Worm (Caenorhabditis elegans) whole organism, L4 larva: ENCODE measurements around the gene ttr-27.

ENCODE experiments used
- D1046.2 ChIP-seq: fragments of 200-800 bp; sonication (Bioruptor generic); IDR thresholded peaks from 2 replicates; pipeline ENCODE4 v1.3.6; 2022; ENCODE audit warnings: missing genetic modification characterization, missing compliant biosample characterization
- F49E8.2 ChIP-seq: sonication (generic microtip); optimal IDR thresholded peaks from 2 replicates; lab custom pipeline; 2016; ENCODE audit warnings: missing compliant biosample characterization, mild to moderate bottlenecking, missing genetic modification characterization, borderline replicate concordance
- R02D3.7 ChIP-seq: fragments of 150-350 bp; sonication (generic microtip); optimal IDR thresholded peaks from 3 replicates; lab custom pipeline; 2014; ENCODE audit warnings: missing biosample characterization, missing genetic modification characterization
- T20F7.1 ChIP-seq: fragments of 200-800 bp; sonication (Bioruptor generic); optimal IDR thresholded peaks from 2 replicates; lab custom pipeline; 2018; ENCODE audit warnings: mild to moderate bottlenecking, missing genetic modification characterization, missing compliant biosample characterization
- Y105C5A.15 ChIP-seq: fragments of 200-800 bp; sonication (Bioruptor generic); IDR thresholded peaks from 2 replicates; pipeline ENCODE4 v1.3.6; 2022; ENCODE audit warnings: missing genetic modification characterization, missing compliant biosample characterization
- Y75B8A.6 ChIP-seq: fragments of 200-800 bp; sonication (Bioruptor generic); IDR thresholded peaks from 2 replicates; pipeline ENCODE4 v1.3.6; 2022; ENCODE audit warnings: missing genetic modification reagents, missing genetic modification characterization, missing compliant biosample characterization
- aha-1 ChIP-seq: fragments of 150-350 bp; peaks from one replicate; lab custom pipeline; 2014; ENCODE audit warnings: missing biosample characterization, missing genetic modification characterization
- ama-1 ChIP-seq: fragments of 150-350 bp; optimal IDR thresholded peaks from 2 replicates; lab custom pipeline; 2014; ENCODE audit warnings: inconsistent platforms, mixed read lengths
- attf-4 ChIP-seq: sonication (generic microtip); optimal IDR thresholded peaks from 3 replicates; lab custom pipeline; 2017; ENCODE audit warnings: missing biosample characterization, missing genetic modification characterization
- ceh-44 ChIP-seq: fragments of 200-800 bp; sonication (Bioruptor generic); IDR thresholded peaks from 2 replicates; pipeline ENCODE4 v1.3.6; 2022; ENCODE audit warnings: missing genetic modification reagents, missing genetic modification characterization, missing compliant biosample characterization
- ceh-62 ChIP-seq: sonication (generic microtip); optimal IDR thresholded peaks from 2 replicates; lab custom pipeline; 2017; ENCODE audit warnings: missing biosample characterization, missing genetic modification characterization
- ces-1 ChIP-seq: fragments of 150-350 bp; sonication (generic microtip); optimal IDR thresholded peaks from 4 replicates; lab custom pipeline; 2014; ENCODE audit warnings: missing biosample characterization, missing genetic modification reagents, missing genetic modification characterization
- daf-12 ChIP-seq: fragments of 150-350 bp; optimal IDR thresholded peaks from 2 replicates; lab custom pipeline; 2014; ENCODE audit warnings: missing biosample characterization, missing genetic modification reagents, missing genetic modification characterization
- daf-16 ChIP-seq, 3 experiments: sonication (generic microtip); optimal IDR thresholded peaks; 2 replicates each; lab custom pipeline; 2016 to 2017; ENCODE audit warnings: missing genetic modification characterization in 3 of 3, missing genetic modification reagents in 3 of 3, mild to moderate bottlenecking in 2 of 3, missing compliant biosample characterization in 2 of 3, missing biosample characterization in 1 of 3, moderate library complexity in 1 of 3
- dmd-9 ChIP-seq: fragments of 200-800 bp; sonication (Bioruptor generic); IDR thresholded peaks from 2 replicates; pipeline ENCODE4 v1.3.6; 2022; ENCODE audit warnings: missing genetic modification reagents, missing genetic modification characterization, missing compliant biosample characterization
- duxl-1 ChIP-seq: sonication (generic microtip); optimal IDR thresholded peaks from 2 replicates; lab custom pipeline; 2016; ENCODE audit warnings: mild to moderate bottlenecking, missing genetic modification characterization, moderate library complexity, missing compliant biosample characterization; ENCODE audit not compliant: poor library complexity
- egl-27 ChIP-seq: sonication (generic microtip); optimal IDR thresholded peaks from 3 replicates; lab custom pipeline; 2017; ENCODE audit warnings: missing biosample characterization, missing genetic modification reagents, missing genetic modification characterization
- egl-43 ChIP-seq: fragments of 200-800 bp; sonication (Bioruptor generic); IDR thresholded peaks from 2 replicates; pipeline ENCODE4 v1.3.6; 2022; ENCODE audit warnings: missing genetic modification reagents, missing genetic modification characterization, missing compliant biosample characterization
- fkh-10 ChIP-seq: fragments of 150-350 bp; optimal IDR thresholded peaks from 2 replicates; lab custom pipeline; 2014; ENCODE audit warnings: missing biosample characterization, missing genetic modification reagents, missing genetic modification characterization
- fos-1 ChIP-seq: fragments of 150-350 bp; optimal IDR thresholded peaks from 2 replicates; lab custom pipeline; 2014; ENCODE audit warnings: missing biosample characterization, missing genetic modification characterization
- hif-1 ChIP-seq, 2 experiments: sonication (generic microtip); optimal IDR thresholded peaks; 2 replicates each; lab custom pipeline; 2016 to 2017; ENCODE audit warnings: missing compliant biosample characterization in 2 of 2, missing genetic modification characterization in 2 of 2, missing genetic modification reagents in 2 of 2, missing genotype in 2 of 2, mild to moderate bottlenecking in 1 of 2
- hlh-11 ChIP-seq: fragments of 200-800 bp; sonication (Bioruptor generic); optimal IDR thresholded peaks from 2 replicates; lab custom pipeline; 2018; ENCODE audit warnings: mild to moderate bottlenecking, missing genetic modification characterization, missing compliant biosample characterization
- hmg-1.1 ChIP-seq: fragments of 200-800 bp; sonication (Bioruptor generic); IDR thresholded peaks from 2 replicates; pipeline ENCODE4 v1.3.6; 2022; ENCODE audit warnings: missing genetic modification reagents, missing genetic modification characterization, missing compliant biosample characterization
- jun-1 ChIP-seq: fragments of 150-350 bp; optimal IDR thresholded peaks from 2 replicates; lab custom pipeline; 2014; ENCODE audit warnings: missing biosample characterization, missing genetic modification reagents, missing genetic modification characterization
- lim-7 ChIP-seq: fragments of 200-800 bp; sonication (Bioruptor generic); IDR thresholded peaks from 2 replicates; pipeline ENCODE4 v1.3.6; 2022; ENCODE audit warnings: missing genetic modification characterization, missing compliant biosample characterization
- lin-15B ChIP-seq: fragments of 150-350 bp; sonication (generic microtip); optimal IDR thresholded peaks from 3 replicates; lab custom pipeline; 2014; ENCODE audit warnings: missing biosample characterization, missing genetic modification characterization
- lin-38 ChIP-seq: fragments of 200-800 bp; sonication (Bioruptor generic); IDR thresholded peaks from 2 replicates; pipeline ENCODE4 v1.3.6; 2022; ENCODE audit warnings: missing genetic modification reagents, missing genetic modification characterization, missing compliant biosample characterization
- lin-39 ChIP-seq: fragments of 150-350 bp; optimal IDR thresholded peaks from 2 replicates; lab custom pipeline; 2014; ENCODE audit warnings: missing biosample characterization, missing genetic modification reagents, missing genetic modification characterization
- lir-3 ChIP-seq: sonication (generic microtip); optimal IDR thresholded peaks from 2 replicates; lab custom pipeline; 2016; ENCODE audit warnings: mild to moderate bottlenecking, missing genetic modification characterization, missing compliant biosample characterization
- lsy-2 ChIP-seq, 2 experiments: fragments of 150-350 bp in 1 of 2; sonication (generic microtip) in 1 of 2; optimal IDR thresholded peaks; 2 replicates each; lab custom pipeline; 2014 to 2017; ENCODE audit warnings: missing biosample characterization in 2 of 2, missing genetic modification characterization in 2 of 2
- madf-9 ChIP-seq: fragments of 200-800 bp; sonication (Bioruptor generic); conservative IDR thresholded peaks from 2 replicates; pipeline ENCODE4 v1.3.6; 2022; ENCODE audit warnings: missing genetic modification reagents, missing genetic modification characterization, missing compliant biosample characterization
- mdl-1 ChIP-seq, 2 experiments: fragments of 150-350 bp in 1 of 2; sonication (generic microtip) in 1 of 2; optimal IDR thresholded peaks; 2 replicates each; lab custom pipeline; 2014 to 2017; ENCODE audit warnings: missing biosample characterization in 2 of 2, missing genetic modification characterization in 2 of 2
- mep-1 ChIP-seq: fragments of 150-350 bp; sonication (generic microtip); optimal IDR thresholded peaks from 3 replicates; lab custom pipeline; 2014; ENCODE audit warnings: missing biosample characterization, missing genetic modification characterization
- mes-2 ChIP-seq: sonication (generic microtip); optimal IDR thresholded peaks from 2 replicates; lab custom pipeline; 2016; ENCODE audit warnings: missing genotype, mild to moderate bottlenecking, missing genetic modification characterization, missing compliant biosample characterization; ENCODE audit not compliant: poor library complexity, severe bottlenecking
- mxl-3 ChIP-seq: fragments of 200-800 bp; sonication (Bioruptor generic); optimal IDR thresholded peaks from 2 replicates; lab custom pipeline; 2018; ENCODE audit warnings: mild to moderate bottlenecking, missing genetic modification characterization, missing compliant biosample characterization
- nhr-10 ChIP-seq: fragments of 150-350 bp; optimal IDR thresholded peaks from 2 replicates; lab custom pipeline; 2014; ENCODE audit warnings: missing biosample characterization, missing genetic modification characterization
- nhr-102 ChIP-seq: sonication (generic microtip); optimal IDR thresholded peaks from 2 replicates; lab custom pipeline; 2016; ENCODE audit warnings: mild to moderate bottlenecking, missing genetic modification characterization, moderate library complexity, missing compliant biosample characterization
- nhr-111 ChIP-seq: fragments of 200-800 bp; sonication (Bioruptor generic); optimal IDR thresholded peaks from 2 replicates; lab custom pipeline; 2018; ENCODE audit warnings: mild to moderate bottlenecking, missing genetic modification characterization, missing compliant biosample characterization
- nhr-25 ChIP-seq: sonication (generic microtip); optimal IDR thresholded peaks from 2 replicates; lab custom pipeline; 2017; ENCODE audit warnings: missing genetic modification characterization, mild to moderate bottlenecking, missing compliant biosample characterization, antibody characterized with exemption, moderate library complexity, borderline replicate concordance; ENCODE audit not compliant: insufficient read depth
- nhr-42 ChIP-seq: fragments of 200-800 bp; sonication (Bioruptor generic); IDR thresholded peaks from 2 replicates; pipeline ENCODE4 v1.3.6; 2022; ENCODE audit warnings: missing genetic modification characterization, missing compliant biosample characterization
- nhr-6 ChIP-seq: fragments of 150-350 bp; optimal IDR thresholded peaks from 2 replicates; lab custom pipeline; 2014; ENCODE audit warnings: missing biosample characterization, missing genetic modification characterization
- nhr-77 ChIP-seq: fragments of 150-350 bp; optimal IDR thresholded peaks from 2 replicates; lab custom pipeline; 2014; ENCODE audit warnings: missing biosample characterization, missing genetic modification characterization
- rbr-2 ChIP-seq: sonication (generic microtip); optimal IDR thresholded peaks from 2 replicates; lab custom pipeline; 2016; ENCODE audit warnings: missing genotype, missing genetic modification characterization, missing compliant biosample characterization
- saeg-2 ChIP-seq: fragments of 200-800 bp; sonication (Bioruptor generic); IDR thresholded peaks from 2 replicates; pipeline ENCODE4 v1.3.6; 2022; ENCODE audit warnings: missing genetic modification reagents, missing genetic modification characterization, missing compliant biosample characterization
- sdz-12 ChIP-seq: fragments of 200-800 bp; sonication (Bioruptor generic); optimal IDR thresholded peaks from 2 replicates; lab custom pipeline; 2018; ENCODE audit warnings: mild to moderate bottlenecking, missing genetic modification characterization, missing compliant biosample characterization
- set-16 ChIP-seq: fragments of 200-800 bp; sonication (Bioruptor generic); IDR thresholded peaks from 2 replicates; pipeline ENCODE4 v1.3.6; 2022; ENCODE audit warnings: missing genetic modification reagents, missing genetic modification characterization, missing compliant biosample characterization
- unc-39 ChIP-seq: sonication (generic microtip); optimal IDR thresholded peaks from 2 replicates; lab custom pipeline; 2017; ENCODE audit warnings: missing biosample characterization, missing genetic modification characterization
- vab-7 ChIP-seq: fragments of 200-800 bp; sonication (Bioruptor generic); IDR thresholded peaks from 2 replicates; pipeline ENCODE4 v1.3.6; 2022; ENCODE audit warnings: missing genetic modification reagents, missing genetic modification characterization, missing compliant biosample characterization
- zfp-2 ChIP-seq: sonication (generic microtip); optimal IDR thresholded peaks from 2 replicates; lab custom pipeline; 2016; ENCODE audit warnings: mild to moderate bottlenecking, missing genetic modification characterization, missing compliant biosample characterization
- zfp-3 ChIP-seq: fragments of 200-800 bp; sonication (Bioruptor generic); conservative IDR thresholded peaks from 2 replicates; pipeline ENCODE4 v1.3.6; 2022; ENCODE audit warnings: missing genetic modification reagents, missing genetic modification characterization, missing compliant biosample characterization

Gene ttr-27

DNA sequence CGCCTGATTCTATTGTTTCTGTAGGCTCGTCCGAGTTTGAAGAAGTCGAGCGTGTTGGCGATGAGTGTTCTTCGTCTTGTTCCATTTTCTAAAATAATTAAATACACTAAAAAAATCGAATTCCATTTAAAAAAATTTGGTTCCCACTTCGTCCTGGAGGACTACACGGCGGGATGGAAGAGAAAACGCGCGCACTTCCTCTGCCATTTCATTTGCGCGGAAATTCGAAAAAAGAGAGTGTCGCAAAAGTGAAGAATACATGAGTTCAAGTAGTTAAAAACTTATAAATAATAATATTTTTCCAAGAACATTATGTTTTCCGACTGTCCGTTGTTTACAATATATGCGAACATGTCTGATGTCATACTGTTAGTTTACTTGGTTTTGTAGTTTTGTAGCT, 34.0 kb downstream of the ttr-27 start, which contains the start of gene T07F10.3 (continued):
- peak; percentile 100 for TF ChIP-seq mes-2 (tag; lab: Kevin White, UChicago)
- TF ChIP-seq fos-1, result no peak
- no peak for TF ChIP-seq lim-7 (GFP tag; lab: Robert Waterston, UW)
- 0 out of 2 replicates have a peak, but pooled peaks have one; percentile 21 for TF ChIP-seq nhr-42 (GFP tag; lab: Robert Waterston, UW)
- peak; percentile 81 for TF ChIP-seq lin-38 (GFP tag; lab: Robert Waterston, UW)
- peak; percentile 87 for TF ChIP-seq madf-9 (GFP tag; lab: Robert Waterston, UW)
- TF ChIP-seq vab-7 (GFP tag; lab: Robert Waterston, UW), result peak; percentile 57; the same call in 1 of the 2 replicates
- no peak for TF ChIP-seq attf-4 (tag; lab: Kevin White, UChicago)
- TF ChIP-seq nhr-111 (GFP tag; lab: Kevin White, UChicago), result no peak
- TF ChIP-seq set-16 (GFP tag; lab: Robert Waterston, UW), result no peak
- no peak for TF ChIP-seq jun-1 (tag; lab: Kevin White, UChicago)
- TF ChIP-seq ceh-44, result peak; percentile 46; the same call in 1 of the 2 replicates
- TF ChIP-seq Y75B8A.6 (GFP tag; lab: Robert Waterston, UW), result no peak
- TF ChIP-seq zfp-3 (GFP tag; lab: Robert Waterston, UW), result peak; percentile 81; the same call in 1 of the 2 replicates
- no peak for TF ChIP-seq lsy-2 (tag; optimal IDR thresholded peaks at IDR 0.05; lab: Kevin White, UChicago)
- TF ChIP-seq Y105C5A.15 (GFP tag; lab: Robert Waterston, UW), result no peak
- TF ChIP-seq egl-27 (tag; lab: Kevin White, UChicago), result no peak
- peak; percentile 45 for TF ChIP-seq nhr-77
- TF ChIP-seq F49E8.2, result peak; percentile 45
- TF ChIP-seq unc-39 (tag; lab: Kevin White, UChicago), result no peak
- TF ChIP-seq hmg-1.1 (GFP tag; lab: Robert Waterston, UW), result 0 out of 2 replicates have a peak, but pooled peaks have one; percentile 34
- TF ChIP-seq T20F7.1, result peak; percentile 76
- TF ChIP-seq hlh-11, result peak; percentile 64
- peak; percentile 25 for TF ChIP-seq ces-1 (GFP tag; lab: Kevin White, UChicago)
- TF ChIP-seq egl-43 (GFP tag; lab: Robert Waterston, UW), result no peak
- TF ChIP-seq daf-12 (tag; lab: Kevin White, UChicago), result no peak
- no peak for TF ChIP-seq lin-15B
- no peak for TF ChIP-seq lin-39
- TF ChIP-seq daf-16 (GFP tag; optimal IDR thresholded peaks at IDR 0.05; lab: Kevin White, UChicago), result peak in 1 of 2 experiments; percentile 41
- peak; percentile 41 for TF ChIP-seq daf-16 (tag; optimal IDR thresholded peaks at IDR 0.05; lab: Kevin White, UChicago)
- TF ChIP-seq aha-1 (tag; lab: Kevin White, UChicago), result no peak
- no peak for TF ChIP-seq R02D3.7 (tag; lab: Kevin White, UChicago)
- peak; percentile 93 for TF ChIP-seq dmd-9
- TF ChIP-seq rbr-2 (tag; lab: Kevin White, UChicago), result peak; percentile 69
- TF ChIP-seq ama-1 (lab: Kevin White, UChicago), result no peak
- no peak for TF ChIP-seq mdl-1 (tag; optimal IDR thresholded peaks at IDR 0.05; lab: Kevin White, UChicago)
- TF ChIP-seq fkh-10, result no peak
- peak; percentile 77 for TF ChIP-seq sdz-12 (GFP tag; lab: Kevin White, UChicago)
- TF ChIP-seq lir-3 (tag; lab: Kevin White, UChicago), result no peak
- 0 out of 2 replicates have a peak, but pooled peaks have one; percentile 38 for TF ChIP-seq saeg-2 (GFP tag; lab: Robert Waterston, UW)
- TF ChIP-seq ceh-62, result no peak
- TF ChIP-seq zfp-2 (tag; lab: Kevin White, UChicago), result no peak
- TF ChIP-seq mxl-3, result peak; percentile 41
- TF ChIP-seq nhr-102 (tag; lab: Kevin White, UChicago), result peak; percentile 79
- TF ChIP-seq mep-1, result no peak
- 0 out of 2 replicates have a peak, but pooled peaks have one; percentile 41 for TF ChIP-seq D1046.2 (GFP tag; lab: Robert Waterston, UW)
- no peak for TF ChIP-seq nhr-10 (tag; lab: Kevin White, UChicago)
- TF ChIP-seq duxl-1, result peak; percentile 87
- TF ChIP-seq hif-1 (tag; optimal IDR thresholded peaks at IDR 0.05; lab: Kevin White, UChicago), result peak in 1 of 2 experiments; percentile 94
- TF ChIP-seq nhr-6 (tag; lab: Kevin White, UChicago), result peak; percentile 97
- no peak for TF ChIP-seq nhr-25 (tag; lab: Kevin White, UChicago)
